Worm (Caenorhabditis elegans): ENCODE measurements around the gene srx-32.

ce11 chrV:778339-778738 is 42.2 kb downstream of the srx-32 start, which contains the start of gene srbc-59:
- TF ChIP-seq lin-39 (tag; optimal IDR thresholded peaks at IDR 0.05), result no peak
- TF ChIP-seq mep-1 (tag; optimal IDR thresholded peaks at IDR 0.05), result no peak
- no peak for TF ChIP-seq unc-62 (GFP tag; optimal IDR thresholded peaks at IDR 0.05)
- no peak for TF ChIP-seq lin-15B (tag; optimal IDR thresholded peaks at IDR 0.05)
- TF ChIP-seq ces-1 (GFP tag; optimal IDR thresholded peaks at IDR 0.05), result no peak
- TF ChIP-seq lin-13 (GFP tag; optimal IDR thresholded peaks at IDR 0.05), result no peak
- no peak for TF ChIP-seq fkh-8 (tag; optimal IDR thresholded peaks at IDR 0.05)

Data from whole organism, L1 larva.